Worm (Caenorhabditis elegans): Measurements from ENCODE around the gene F32D8.13.

F32D8.13 gene

ce11 chrV:10896295-10896694 lies at the start of gene F32D8.13:
TSS of gene F32D8.13 (minus strand) at chrV:10896543.
- TF ChIP-seq him-1 (tag; optimal IDR thresholded peaks at IDR 0.05) = no peak
- TF ChIP-seq W03F9.2 (tag; optimal IDR thresholded peaks at IDR 0.05) = no peak
- no peak for TF ChIP-seq dao-5 (tag; optimal IDR thresholded peaks at IDR 0.05)

- no peak for TF ChIP-seq him-1 (tag; optimal IDR thresholded peaks at IDR 0.05)
- no peak for TF ChIP-seq W03F9.2 (tag; optimal IDR thresholded peaks at IDR 0.05)
- no peak for TF ChIP-seq dao-5 (tag; optimal IDR thresholded peaks at IDR 0.05)
Measured at ce11 chrV:10944903-10945302, 48.6 kb upstream of the F32D8.13 start.

- TF ChIP-seq him-1 (tag; optimal IDR thresholded peaks at IDR 0.05) = no peak
- TF ChIP-seq W03F9.2 (tag; optimal IDR thresholded peaks at IDR 0.05) = no peak
- TF ChIP-seq dao-5 (tag; optimal IDR thresholded peaks at IDR 0.05) = no peak
Measured at ce11 chrV:10942161-10942560, 45.8 kb upstream of the F32D8.13 start, which contains the start of gene zip-9. TSS of gene zip-9 (plus strand) at chrV:10942461.

ce11 chrV:10941150-10941549 lies 44.8 kb upstream of the F32D8.13 start, which contains the start of gene F17C11.26:
TSS of gene F17C11.26 (plus strand) at chrV:10941450.
- TF ChIP-seq W03F9.2 (tag; optimal IDR thresholded peaks at IDR 0.05) = no peak
- TF ChIP-seq dao-5 (tag; optimal IDR thresholded peaks at IDR 0.05) = no peak
- TF ChIP-seq him-1 (tag; optimal IDR thresholded peaks at IDR 0.05) = no peak

- TF ChIP-seq dao-5 (tag; optimal IDR thresholded peaks at IDR 0.05) (no peak), W03F9.2 (tag; optimal IDR thresholded peaks at IDR 0.05) (peak; percentile 19)
Measured at ce11 chrV:10940571-10940991, 44.2 kb upstream of the F32D8.13 start.

- TF ChIP-seq him-1 (tag; optimal IDR thresholded peaks at IDR 0.05) (no peak), dao-5 (tag; optimal IDR thresholded peaks at IDR 0.05) (no peak), W03F9.2 (tag; optimal IDR thresholded peaks at IDR 0.05) (no peak)
Measured at ce11 chrV:10939990-10940570, 43.7 kb upstream of the F32D8.13 start.

ce11 chrV:10938739-10939138 lies 42.4 kb upstream of the F32D8.13 start, which contains the start of gene F17C11.11:
TSS of gene F17C11.11 (minus strand) at chrV:10938817.
- no peak for TF ChIP-seq dao-5 (tag; optimal IDR thresholded peaks at IDR 0.05)
- TF ChIP-seq him-1 (tag; optimal IDR thresholded peaks at IDR 0.05) = no peak
- TF ChIP-seq W03F9.2 (tag; optimal IDR thresholded peaks at IDR 0.05) = no peak

- TF ChIP-seq dao-5 (tag; optimal IDR thresholded peaks at IDR 0.05) (no peak), W03F9.2 (tag; optimal IDR thresholded peaks at IDR 0.05) (peak; percentile 10)
Measured at ce11 chrV:10937294-10937693, 41.0 kb upstream of the F32D8.13 start.

ce11 chrV:10936681-10937080 lies 40.3 kb upstream of the F32D8.13 start, which contains the start of gene F17C11.12:
TSS of gene F17C11.12 (minus strand) at chrV:10936920.
- TF ChIP-seq him-1 (tag; optimal IDR thresholded peaks at IDR 0.05) (no peak), dao-5 (tag; optimal IDR thresholded peaks at IDR 0.05) (no peak), W03F9.2 (tag; optimal IDR thresholded peaks at IDR 0.05) (no peak)

ce11 chrV:10932411-10932810 lies 36.1 kb upstream of the F32D8.13 start, which contains the start of gene F58B4.5:
TSS of gene F58B4.5 (plus strand) at chrV:10932693.
- TF ChIP-seq W03F9.2 (tag; optimal IDR thresholded peaks at IDR 0.05) (peak; percentile 21), dao-5 (tag; optimal IDR thresholded peaks at IDR 0.05) (no peak), him-1 (tag; optimal IDR thresholded peaks at IDR 0.05) (no peak)

ce11 chrV:10931189-10931588 lies 34.8 kb upstream of the F32D8.13 start, which contains the start of gene scvp-1:
TSS of gene scvp-1 (minus strand) at chrV:10931289.
- TF ChIP-seq him-1 (tag; optimal IDR thresholded peaks at IDR 0.05) (no peak), dao-5 (tag; optimal IDR thresholded peaks at IDR 0.05) (no peak), W03F9.2 (tag; optimal IDR thresholded peaks at IDR 0.05) (no peak)

ce11 chrV:10929511-10929910 lies 33.2 kb upstream of the F32D8.13 start, which contains the start of gene F58B4.3:
TSS of gene F58B4.3 (plus strand) at chrV:10929811.
- TF ChIP-seq W03F9.2 (tag; optimal IDR thresholded peaks at IDR 0.05) = no peak
- no peak for TF ChIP-seq him-1 (tag; optimal IDR thresholded peaks at IDR 0.05)
- TF ChIP-seq dao-5 (tag; optimal IDR thresholded peaks at IDR 0.05) = no peak

ce11 chrV:10925658-10926057 lies 29.3 kb upstream of the F32D8.13 start:
- TF ChIP-seq him-1 (tag; optimal IDR thresholded peaks at IDR 0.05) (no peak), dao-5 (tag; optimal IDR thresholded peaks at IDR 0.05) (no peak), W03F9.2 (tag; optimal IDR thresholded peaks at IDR 0.05) (no peak)

- TF ChIP-seq dao-5 (tag; optimal IDR thresholded peaks at IDR 0.05) (no peak), W03F9.2 (tag; optimal IDR thresholded peaks at IDR 0.05) (no peak), him-1 (tag; optimal IDR thresholded peaks at IDR 0.05) (no peak)
Measured at ce11 chrV:10924731-10925130, 28.4 kb upstream of the F32D8.13 start, which contains the start of gene F58B4.6. TSS of gene F58B4.6 (plus strand) at chrV:10925031.

ce11 chrV:10923229-10923628 lies 26.9 kb upstream of the F32D8.13 start, which contains the start of gene F58B4.7:
TSS of gene F58B4.7 (minus strand) at chrV:10923329.
- no peak for TF ChIP-seq W03F9.2 (tag; optimal IDR thresholded peaks at IDR 0.05)
- TF ChIP-seq him-1 (tag; optimal IDR thresholded peaks at IDR 0.05) = no peak
- no peak for TF ChIP-seq dao-5 (tag; optimal IDR thresholded peaks at IDR 0.05)
